Worm (Caenorhabditis elegans) whole organism, L2 larva: ENCODE measurements around the gene F27B10.1.

Source experiments
- C34F6.9 ChIP-seq: fragments of 150-350 bp; optimal IDR thresholded peaks from 2 replicates; lab custom pipeline; 2014; ENCODE audit warnings: missing biosample characterization, missing genetic modification characterization
- R02D3.7 ChIP-seq: fragments of 150-350 bp; optimal IDR thresholded peaks from 2 replicates; lab custom pipeline; 2014; ENCODE audit warnings: missing biosample characterization, missing genetic modification characterization
- Y55F3AM.14 ChIP-seq: fragments of 200-800 bp; sonication (Bioruptor generic); optimal IDR thresholded peaks from 2 replicates; lab custom pipeline; 2018; ENCODE audit warnings: mild to moderate bottlenecking, missing genetic modification characterization, missing compliant biosample characterization
- ZK546.5 ChIP-seq: sonication (generic microtip); optimal IDR thresholded peaks from 2 replicates; lab custom pipeline; 2017; ENCODE audit warnings: missing biosample characterization, missing genetic modification characterization
- alr-1 ChIP-seq: fragments of 150-350 bp; optimal IDR thresholded peaks from 2 replicates; lab custom pipeline; 2014; ENCODE audit warnings: missing biosample characterization, missing genetic modification characterization
- aly-2 ChIP-seq: fragments of 150-350 bp; optimal IDR thresholded peaks from 2 replicates; lab custom pipeline; 2014; ENCODE audit warnings: missing biosample characterization, missing genetic modification characterization
- blmp-1 ChIP-seq: sonication (generic microtip); optimal IDR thresholded peaks from 2 replicates; lab custom pipeline; 2017; ENCODE audit warnings: missing genetic modification characterization, mild to moderate bottlenecking, missing compliant biosample characterization, antibody characterized with exemption, moderate library complexity; ENCODE audit not compliant: insufficient read depth
- ceh-16 ChIP-seq: fragments of 150-350 bp; optimal IDR thresholded peaks from 2 replicates; lab custom pipeline; 2014; ENCODE audit warnings: missing biosample characterization, missing genetic modification characterization
- ceh-82 ChIP-seq: fragments of 150-350 bp; optimal IDR thresholded peaks from 2 replicates; lab custom pipeline; 2014; ENCODE audit warnings: missing biosample characterization, missing genetic modification characterization
- crh-2 ChIP-seq: sonication (generic microtip); optimal IDR thresholded peaks from 2 replicates; lab custom pipeline; 2017; ENCODE audit warnings: missing biosample characterization, missing genetic modification characterization
- egl-27 ChIP-seq: sonication (generic microtip); optimal IDR thresholded peaks from 3 replicates; lab custom pipeline; 2017; ENCODE audit warnings: missing biosample characterization, missing genetic modification reagents, missing genetic modification characterization
- elt-1 ChIP-seq: fragments of 150-350 bp; optimal IDR thresholded peaks from 2 replicates; lab custom pipeline; 2014; ENCODE audit warnings: missing biosample characterization, missing genetic modification characterization
- lin-11 ChIP-seq: fragments of 150-350 bp; sonication (generic microtip); optimal IDR thresholded peaks from 2 replicates; lab custom pipeline; 2014; ENCODE audit warnings: missing biosample characterization, missing genetic modification characterization, inconsistent platforms, mixed read lengths
- lin-13 ChIP-seq: fragments of 150-350 bp; optimal IDR thresholded peaks from 2 replicates; lab custom pipeline; 2014; ENCODE audit warnings: missing biosample characterization, missing genetic modification reagents, missing genetic modification characterization
- lin-39 ChIP-seq: fragments of 150-350 bp; optimal IDR thresholded peaks from 2 replicates; lab custom pipeline; 2014; ENCODE audit warnings: missing biosample characterization, missing genetic modification reagents, missing genetic modification characterization
- lsy-2 ChIP-seq, 2 experiments: fragments of 150-350 bp in 1 of 2; sonication (generic microtip) in 1 of 2; optimal IDR thresholded peaks; 2 replicates each; lab custom pipeline; 2014 to 2017; ENCODE audit warnings: missing biosample characterization in 2 of 2, missing genetic modification characterization in 2 of 2
- mab-5 ChIP-seq: fragments of 150-350 bp; optimal IDR thresholded peaks from 2 replicates; lab custom pipeline; 2014; ENCODE audit warnings: missing biosample characterization, missing genetic modification characterization
- mbf-1 ChIP-seq: sonication (generic microtip); optimal IDR thresholded peaks from 2 replicates; lab custom pipeline; 2017; ENCODE audit warnings: missing biosample characterization, missing genetic modification characterization
- mdl-1 ChIP-seq, 2 experiments: fragments of 150-350 bp in 1 of 2; sonication (generic microtip) in 1 of 2; optimal IDR thresholded peaks; 2 replicates each; lab custom pipeline; 2017; ENCODE audit warnings: missing biosample characterization in 2 of 2, missing genetic modification characterization in 2 of 2
- nhr-10 ChIP-seq: sonication (generic microtip); optimal IDR thresholded peaks from 2 replicates; lab custom pipeline; 2017; ENCODE audit warnings: missing biosample characterization, missing genetic modification characterization
- nhr-11 ChIP-seq: fragments of 150-350 bp; optimal IDR thresholded peaks from 2 replicates; lab custom pipeline; 2014; ENCODE audit warnings: missing biosample characterization, missing genetic modification characterization
- nhr-12 ChIP-seq: fragments of 150-350 bp; optimal IDR thresholded peaks from 2 replicates; lab custom pipeline; 2014; ENCODE audit warnings: missing biosample characterization, missing genetic modification characterization
- nhr-129 ChIP-seq: fragments of 150-350 bp; optimal IDR thresholded peaks from 2 replicates; lab custom pipeline; 2014; ENCODE audit warnings: missing biosample characterization, missing genetic modification characterization
- nhr-21 ChIP-seq: fragments of 150-350 bp; optimal IDR thresholded peaks from 2 replicates; lab custom pipeline; 2014; ENCODE audit warnings: missing biosample characterization, missing genetic modification characterization
- nhr-23 ChIP-seq: fragments of 150-350 bp; optimal IDR thresholded peaks from 2 replicates; lab custom pipeline; 2014; ENCODE audit warnings: missing biosample characterization, missing genetic modification reagents, missing genetic modification characterization
- nhr-237 ChIP-seq: fragments of 150-350 bp; optimal IDR thresholded peaks from 2 replicates; lab custom pipeline; 2014; ENCODE audit warnings: missing biosample characterization, missing genetic modification characterization
- nhr-25 ChIP-seq: fragments of 150-350 bp; sonication (generic microtip); optimal IDR thresholded peaks from 3 replicates; lab custom pipeline; 2014; ENCODE audit warnings: missing biosample characterization, missing genetic modification characterization
- nhr-6 ChIP-seq: fragments of 150-350 bp; optimal IDR thresholded peaks from 2 replicates; lab custom pipeline; 2014; ENCODE audit warnings: missing biosample characterization, missing genetic modification characterization
- nhr-77 ChIP-seq: fragments of 150-350 bp; optimal IDR thresholded peaks from 2 replicates; lab custom pipeline; 2014; ENCODE audit warnings: missing biosample characterization, missing genetic modification characterization
- peb-1 ChIP-seq: fragments of 150-350 bp; optimal IDR thresholded peaks from 2 replicates; lab custom pipeline; 2014; ENCODE audit warnings: missing biosample characterization, missing genetic modification characterization
- sem-4 ChIP-seq: fragments of 150-350 bp; optimal IDR thresholded peaks from 2 replicates; lab custom pipeline; 2014; ENCODE audit warnings: missing biosample characterization, missing genetic modification reagents, missing genetic modification characterization
- sma-3 ChIP-seq: sonication (generic microtip); optimal IDR thresholded peaks from 2 replicates; lab custom pipeline; 2016; ENCODE audit warnings: missing genetic modification reagents, missing genetic modification characterization, missing compliant biosample characterization
- snpc-4 ChIP-seq: fragments of 150-350 bp; optimal IDR thresholded peaks from 2 replicates; lab custom pipeline; 2014; ENCODE audit warnings: missing biosample characterization, missing genetic modification characterization
- unc-62 ChIP-seq: fragments of 150-350 bp; optimal IDR thresholded peaks from 2 replicates; lab custom pipeline; 2014; ENCODE audit warnings: missing biosample characterization, missing genetic modification reagents, missing genetic modification characterization
- zag-1 ChIP-seq: fragments of 150-350 bp; optimal IDR thresholded peaks from 2 replicates; lab custom pipeline; 2014; ENCODE audit warnings: missing biosample characterization, missing genetic modification characterization
- ztf-1 ChIP-seq: fragments of 200-800 bp; sonication (Bioruptor generic); conservative IDR thresholded peaks from 2 replicates; pipeline ENCODE4 v1.3.6; 2022; ENCODE audit warnings: missing genetic modification characterization, missing compliant biosample characterization
- ztf-4 ChIP-seq: fragments of 150-350 bp; optimal IDR thresholded peaks from 2 replicates; lab custom pipeline; 2014; ENCODE audit warnings: missing biosample characterization, missing genetic modification characterization

F27B10.1 gene

DNA sequence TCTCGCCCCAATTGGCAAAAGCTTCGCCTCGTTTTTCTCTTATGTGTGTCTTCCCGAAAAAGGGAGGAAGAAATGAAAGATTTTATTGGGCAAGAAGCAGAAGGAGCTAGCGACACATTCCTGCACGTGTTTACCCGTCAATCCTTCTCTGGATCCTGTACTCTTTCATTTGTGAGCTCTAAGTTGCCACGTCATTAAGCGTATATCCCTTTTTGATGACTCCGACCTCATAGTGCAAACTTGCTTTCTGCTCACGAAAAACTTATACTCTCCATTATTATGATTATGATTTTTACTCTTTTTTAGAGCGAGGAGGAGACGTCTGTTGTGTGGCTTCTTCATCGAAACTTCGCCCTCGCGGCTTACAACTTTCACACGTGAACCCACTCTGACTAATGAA lies at the start of gene F27B10.1:
Gene F27B10.1 (plus strand): TSS at position 301 of the 400 bp plus-strand sequence.
- TF ChIP-seq sma-3 (GFP tag; lab: Kevin White, UChicago), result no peak
- TF ChIP-seq crh-2 (tag; lab: Kevin White, UChicago), result peak; percentile 41
- TF ChIP-seq ceh-82 (tag; lab: Kevin White, UChicago), result no peak
- TF ChIP-seq aly-2, result no peak

DNA sequence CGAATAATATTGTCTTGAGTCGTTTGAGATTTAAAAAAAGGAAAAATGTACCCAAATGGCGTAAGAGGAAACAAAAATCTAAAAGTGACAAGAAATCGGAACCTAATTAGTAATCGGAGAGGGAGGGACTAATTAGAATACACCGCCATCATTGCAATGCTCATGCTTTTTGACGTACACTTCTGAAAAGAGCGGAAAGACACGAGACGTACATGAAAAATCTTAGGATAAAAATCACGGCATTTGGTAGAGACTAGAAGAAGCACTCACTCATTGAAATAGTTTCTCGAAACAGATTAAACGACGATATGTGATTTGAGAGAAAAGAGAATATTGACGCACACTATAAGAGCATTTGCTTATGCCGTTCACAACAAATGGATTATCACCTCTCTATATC lies 49.4 kb upstream of the F27B10.1 start:
- TF ChIP-seq mab-5 (tag; lab: Kevin White, UChicago) (no peak), peb-1 (tag; lab: Kevin White, UChicago) (no peak), lin-11 (no peak), ceh-16 (no peak), ztf-1 (GFP tag; lab: Robert Waterston, UW) (no peak), alr-1 (tag; lab: Kevin White, UChicago) (no peak), snpc-4 (tag; lab: Kevin White, UChicago) (no peak), lsy-2 (tag; optimal IDR thresholded peaks at IDR 0.05; lab: Kevin White, UChicago) (no peak), nhr-6 (tag; lab: Kevin White, UChicago) (no peak), nhr-237 (tag; lab: Kevin White, UChicago) (no peak), mdl-1 (tag; optimal IDR thresholded peaks at IDR 0.05; lab: Kevin White, UChicago) (no peak), ceh-82 (tag; lab: Kevin White, UChicago) (no peak), elt-1 (tag; lab: Kevin White, UChicago) (no peak)
- TF ChIP-seq, all 48 proteins: peak for 0

DNA sequence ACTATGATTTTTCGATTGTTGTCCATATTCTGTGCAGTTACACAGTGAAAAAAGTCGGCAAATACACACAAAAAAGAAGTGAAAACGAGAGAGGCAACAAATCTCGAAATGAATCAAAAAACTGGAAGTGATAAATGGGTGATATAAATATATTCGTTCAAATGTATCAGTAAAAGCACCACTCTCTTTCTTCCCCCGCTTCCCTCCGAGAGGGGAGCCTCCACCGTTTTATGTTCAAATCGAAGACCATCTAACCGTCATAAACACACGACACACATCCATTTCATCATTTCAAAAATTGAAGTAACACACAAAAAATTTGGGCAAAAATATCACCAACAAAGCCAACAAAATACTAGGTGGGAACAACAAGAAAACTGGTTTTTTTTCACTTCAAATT lies 45.4 kb upstream of the F27B10.1 start, which contains the start of gene F20A1.6:
Gene F20A1.6 (minus strand): TSS at position 101 of the 400 bp plus-strand sequence.
- TF ChIP-seq mab-5 (tag; lab: Kevin White, UChicago) (no peak), nhr-25 (tag; lab: Kevin White, UChicago) (no peak), mdl-1 (tag; optimal IDR thresholded peaks at IDR 0.05; lab: Kevin White, UChicago) (no peak), crh-2 (tag; lab: Kevin White, UChicago) (no peak), blmp-1 (tag; lab: Kevin White, UChicago) (no peak), ZK546.5 (tag; lab: Kevin White, UChicago) (no peak), nhr-10 (tag; lab: Kevin White, UChicago) (no peak), lin-13 (no peak), ztf-4 (tag; lab: Kevin White, UChicago) (no peak), nhr-21 (tag; lab: Kevin White, UChicago) (no peak)

DNA sequence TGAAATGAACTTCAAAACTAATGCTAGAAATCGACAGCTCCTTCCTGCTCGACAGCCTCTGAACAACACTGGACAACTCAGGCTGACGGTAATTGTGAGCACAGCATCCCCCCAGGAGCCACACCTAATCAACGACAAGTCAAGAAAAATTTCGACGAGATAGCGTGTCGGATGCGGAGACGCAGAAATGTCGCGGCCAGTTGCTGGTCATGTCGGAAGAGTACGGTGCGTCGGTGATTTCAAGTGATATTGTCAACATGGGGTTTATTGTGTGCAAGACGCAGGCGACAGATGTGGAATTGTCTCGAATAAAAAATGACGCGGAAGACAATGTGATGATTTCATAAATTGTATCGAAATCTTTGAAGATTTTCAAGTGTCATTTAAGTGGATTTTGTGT lies 35.9 kb upstream of the F27B10.1 start, which contains the start of gene twk-11:
Gene twk-11 (minus strand): TSS at position 101 of the 400 bp plus-strand sequence.
- TF ChIP-seq ceh-82 (tag; lab: Kevin White, UChicago) (no peak), blmp-1 (tag; lab: Kevin White, UChicago) (no peak), Y55F3AM.14 (GFP tag; lab: Kevin White, UChicago) (no peak), ZK546.5 (tag; lab: Kevin White, UChicago) (no peak), unc-62 (GFP tag; lab: Kevin White, UChicago) (no peak), mdl-1 (tag; optimal IDR thresholded peaks at IDR 0.05; lab: Kevin White, UChicago) (no peak), lin-39 (tag; lab: Kevin White, UChicago) (no peak), egl-27 (tag; lab: Kevin White, UChicago) (no peak), aly-2 (no peak), R02D3.7 (tag; lab: Kevin White, UChicago) (no peak), sma-3 (GFP tag; lab: Kevin White, UChicago) (no peak), nhr-12 (tag; lab: Kevin White, UChicago) (no peak), zag-1 (tag; lab: Kevin White, UChicago) (no peak), ceh-16 (no peak), lsy-2 (tag; optimal IDR thresholded peaks at IDR 0.05; lab: Kevin White, UChicago) (no peak), snpc-4 (tag; lab: Kevin White, UChicago) (no peak), nhr-11 (no peak), C34F6.9 (tag; lab: Kevin White, UChicago) (no peak), nhr-129 (no peak), nhr-237 (tag; lab: Kevin White, UChicago) (no peak)

DNA sequence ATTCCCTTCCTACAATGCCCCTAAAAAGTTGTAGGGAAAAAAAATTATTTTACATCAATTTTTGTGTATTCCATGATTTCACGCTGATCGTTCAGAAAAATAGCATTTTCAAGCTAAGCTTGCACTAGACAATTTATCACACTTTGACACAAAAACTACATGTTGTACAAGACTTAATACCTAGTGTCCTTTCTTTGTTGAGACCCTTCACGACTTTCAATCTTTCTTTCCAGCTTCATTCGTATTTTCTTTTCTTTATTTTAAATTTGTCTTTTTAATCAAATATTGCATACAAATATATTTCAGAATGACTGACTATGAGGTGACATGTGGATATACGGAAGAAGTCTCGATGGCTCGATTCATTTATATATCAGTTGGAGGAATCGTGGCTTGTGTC lies 26.4 kb upstream of the F27B10.1 start, which contains the start of gene F20A1.2:
Gene F20A1.2 (plus strand): TSS at position 301 of the 400 bp plus-strand sequence.
- TF ChIP-seq aly-2 (no peak), nhr-77 (tag; lab: Kevin White, UChicago) (no peak), alr-1 (tag; lab: Kevin White, UChicago) (no peak), lsy-2 (tag; optimal IDR thresholded peaks at IDR 0.05; lab: Kevin White, UChicago) (no peak), sem-4 (tag; lab: Kevin White, UChicago) (no peak), lin-39 (tag; lab: Kevin White, UChicago) (no peak), nhr-25 (tag; lab: Kevin White, UChicago) (no peak), C34F6.9 (tag; lab: Kevin White, UChicago) (no peak), ceh-82 (tag; lab: Kevin White, UChicago) (no peak), mab-5 (tag; lab: Kevin White, UChicago) (no peak), nhr-10 (tag; lab: Kevin White, UChicago) (no peak), mbf-1 (tag; lab: Kevin White, UChicago) (no peak), nhr-23 (no peak)
